Worm (Caenorhabditis elegans): ENCODE results near the gene pho-8.

Gene pho-8

DNA sequence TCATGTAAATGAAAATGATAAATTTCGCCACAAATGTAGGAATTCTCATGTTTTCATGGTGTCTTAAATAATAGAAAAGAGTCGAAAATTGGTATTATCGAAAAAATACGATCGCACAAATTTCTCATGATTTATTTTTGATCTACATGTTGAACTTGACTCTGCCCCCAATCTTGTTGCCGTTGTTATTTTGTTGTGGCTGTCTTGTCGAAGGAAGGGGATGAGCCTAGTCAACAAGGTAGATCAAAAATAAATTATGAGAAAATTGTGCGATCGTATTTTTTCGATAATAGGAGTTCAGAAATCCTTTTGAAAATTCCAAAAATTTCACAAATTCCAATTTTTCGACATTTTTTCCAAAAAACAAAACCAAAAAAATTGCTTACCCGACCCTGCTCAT lies 17.9 kb upstream of the pho-8 start:
- no peak for TF ChIP-seq unc-62 (GFP tag; optimal IDR thresholded peaks at IDR 0.05)

DNA sequence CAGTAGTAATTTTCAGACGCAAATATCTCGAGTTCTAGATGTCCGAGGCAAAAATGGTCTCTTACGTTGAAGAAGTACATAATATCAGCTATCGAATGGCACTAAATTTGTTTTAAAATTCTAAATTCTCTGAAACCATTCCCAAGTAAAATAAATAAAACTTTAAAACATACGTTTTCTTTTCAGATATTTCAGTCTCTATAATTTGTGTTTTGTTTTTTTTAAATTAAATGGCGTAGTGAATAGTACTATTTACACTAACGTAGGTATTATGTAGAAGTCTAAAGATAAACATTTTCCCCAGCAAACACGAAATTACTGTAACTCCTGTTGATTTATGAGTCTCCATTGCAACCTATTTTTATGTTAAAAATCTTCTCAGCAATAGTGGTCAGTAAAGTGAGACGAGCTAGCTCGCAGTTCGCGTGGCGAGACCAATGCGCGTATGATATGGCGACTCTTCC lies 16.1 kb upstream of the pho-8 start:
- no peak for TF ChIP-seq unc-62 (GFP tag; optimal IDR thresholded peaks at IDR 0.05)

DNA sequence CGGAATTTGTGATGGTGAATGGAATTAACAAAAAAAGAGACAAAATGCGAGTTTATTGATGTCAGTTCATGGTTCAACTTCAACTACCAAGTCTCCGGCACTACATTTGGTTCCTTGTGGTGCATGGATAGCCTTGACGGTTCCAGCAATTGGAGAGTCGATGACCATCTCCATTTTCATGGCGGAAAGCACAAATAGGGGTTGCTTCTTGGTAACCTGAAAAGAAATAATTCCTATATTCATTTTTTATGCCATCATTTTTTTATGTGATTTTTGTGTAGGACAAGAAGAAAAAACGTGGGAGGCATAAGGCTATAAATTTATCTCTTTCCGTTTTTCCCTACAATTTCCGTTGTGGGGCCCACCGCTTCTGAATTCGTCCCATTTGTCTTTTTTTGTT lies 15.4 kb upstream of the pho-8 start:
- no peak for TF ChIP-seq unc-62 (GFP tag; optimal IDR thresholded peaks at IDR 0.05)

DNA sequence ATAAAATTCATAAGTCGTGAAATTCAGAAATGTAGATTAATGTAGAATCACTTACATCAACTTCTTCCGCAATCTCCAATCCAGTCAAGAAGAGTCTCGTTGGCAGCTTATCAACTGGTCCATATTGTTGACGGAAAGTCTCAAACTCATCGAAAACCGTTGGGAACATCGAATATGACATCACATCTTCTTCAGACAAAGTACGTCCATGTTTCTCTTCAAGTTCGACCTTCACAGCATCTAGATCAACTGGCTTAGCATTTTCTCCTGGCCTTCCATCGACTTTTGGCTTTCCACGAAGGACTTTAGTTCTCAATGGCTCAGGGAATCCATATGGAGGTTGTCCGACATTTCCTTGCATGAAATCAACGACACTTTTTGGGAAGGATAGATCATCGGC lies 14.6 kb upstream of the pho-8 start:
- no peak for TF ChIP-seq unc-62 (GFP tag; optimal IDR thresholded peaks at IDR 0.05)

- TF ChIP-seq unc-62 (GFP tag; optimal IDR thresholded peaks at IDR 0.05) = no peak
Measured at ce11 chrV:11819451-11819850, 14.0 kb upstream of the pho-8 start.

DNA sequence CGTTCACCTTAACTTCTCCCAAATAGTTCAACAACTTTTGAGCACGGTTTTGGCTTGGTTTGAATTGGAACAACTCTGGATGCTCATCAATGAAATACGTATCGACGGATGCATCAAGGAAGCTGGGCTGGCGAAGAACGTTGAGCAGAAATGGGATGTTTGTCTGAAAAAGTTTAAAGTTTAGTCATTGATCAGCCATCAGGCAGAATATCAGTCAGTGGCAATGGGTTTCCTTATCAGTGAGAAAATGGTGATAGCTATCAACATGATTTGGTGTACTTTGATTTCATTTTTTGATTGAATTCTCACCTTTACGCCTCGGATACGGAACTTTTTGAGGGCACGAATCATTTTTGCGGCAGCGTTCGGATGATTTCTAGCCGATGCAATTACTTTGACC lies 12.9 kb upstream of the pho-8 start:
- no peak for TF ChIP-seq unc-62 (GFP tag; optimal IDR thresholded peaks at IDR 0.05)

DNA sequence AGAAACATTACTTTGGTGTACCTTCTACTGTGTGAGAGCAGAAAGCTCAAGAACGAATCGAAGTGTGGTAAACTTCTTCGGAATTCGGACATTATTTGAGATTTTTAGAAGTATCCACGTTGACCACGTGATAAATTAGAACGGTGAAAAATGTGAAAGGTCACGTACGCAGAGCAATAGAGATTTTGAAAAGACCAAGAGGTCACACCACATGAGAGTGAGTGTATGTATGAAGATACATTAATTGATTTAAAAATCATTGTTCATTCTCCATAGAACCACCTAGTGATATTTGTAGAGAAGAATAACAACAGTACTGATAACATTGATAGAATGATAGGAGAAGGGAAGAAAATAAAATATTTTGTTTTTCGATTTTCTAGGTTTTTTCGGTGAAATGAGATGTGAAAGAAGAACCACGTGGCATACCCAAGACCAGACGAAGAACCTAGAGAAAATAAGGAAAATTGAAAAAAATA lies 10.9 kb upstream of the pho-8 start, which contains the start of gene pyc-1:
Gene pyc-1 (minus strand): TSS at position 69 of the 479 bp plus-strand sequence.
- TF ChIP-seq unc-62 (GFP tag; optimal IDR thresholded peaks at IDR 0.05) = no peak

ce11 chrV:11823978-11824377 lies 9.4 kb upstream of the pho-8 start:
- TF ChIP-seq unc-62 (GFP tag; optimal IDR thresholded peaks at IDR 0.05) = no peak

- TF ChIP-seq unc-62 (GFP tag; optimal IDR thresholded peaks at IDR 0.05) = no peak
Measured at ce11 chrV:11825662-11826061, 7.8 kb upstream of the pho-8 start, which contains the start of gene D2023.4. TSS of gene D2023.4 (minus strand) at chrV:11825762.

- TF ChIP-seq unc-62 (GFP tag; optimal IDR thresholded peaks at IDR 0.05) = no peak
Measured at ce11 chrV:11826967-11827366, 6.5 kb upstream of the pho-8 start, which contains the start of the genes mpst-1 and D2023.6. TSS of gene mpst-1 (minus strand) at chrV:11827067. TSS of gene D2023.6 (plus strand) at chrV:11827354.

ce11 chrV:11829282-11829681 lies 4.1 kb upstream of the pho-8 start, which contains the start of gene col-158:
TSS of gene col-158 (plus strand) at chrV:11829582.
- TF ChIP-seq unc-62 (GFP tag; optimal IDR thresholded peaks at IDR 0.05) = no peak

DNA sequence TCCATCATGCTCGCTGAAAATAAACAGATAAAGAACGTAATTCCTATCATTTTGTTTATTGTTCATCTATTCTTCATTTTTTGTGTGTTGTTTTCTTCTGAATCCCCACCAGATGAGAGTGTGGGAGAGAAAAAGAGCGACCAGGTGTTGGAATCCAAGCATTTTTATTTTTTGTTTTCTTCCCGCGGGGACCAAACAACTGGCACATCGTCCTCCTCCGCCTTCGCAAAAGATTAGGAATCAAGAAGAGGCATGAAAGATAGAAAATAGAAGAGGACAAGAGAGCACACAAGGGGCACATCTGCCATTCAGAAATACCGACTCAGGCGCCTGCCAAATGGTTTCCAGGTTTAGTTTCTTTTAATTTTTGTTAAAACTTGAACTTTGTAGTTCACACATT lies 2.7 kb downstream of the pho-8 start, which contains the start of gene R13H4.2:
Gene R13H4.2 (plus strand): TSS at position 319 of the 400 bp plus-strand sequence.
- TF ChIP-seq unc-62 (GFP tag; optimal IDR thresholded peaks at IDR 0.05) = no peak

DNA sequence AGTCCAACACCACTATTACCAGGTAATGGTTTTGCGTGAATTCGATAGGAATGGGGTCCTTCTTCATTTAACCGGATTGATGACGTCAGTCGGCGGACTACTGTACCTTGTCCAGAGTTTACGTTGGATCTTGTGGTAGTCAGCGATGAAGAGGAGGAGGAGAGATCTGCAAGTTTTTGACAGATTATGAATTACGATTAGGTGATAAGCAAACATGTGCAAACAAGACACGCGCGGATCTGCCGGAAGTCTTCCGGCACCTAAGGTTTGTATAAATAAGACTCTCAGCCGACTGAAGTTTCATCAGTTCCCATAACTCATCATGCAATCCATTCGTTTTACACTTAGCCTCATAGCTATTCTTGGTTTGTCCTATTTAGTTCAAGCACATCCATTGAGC lies 5.8 kb downstream of the pho-8 start, which contains the start of gene idpb-5:
Gene idpb-5 (plus strand): TSS at position 301 of the 400 bp plus-strand sequence.
- no peak for TF ChIP-seq unc-62 (GFP tag; optimal IDR thresholded peaks at IDR 0.05)

DNA sequence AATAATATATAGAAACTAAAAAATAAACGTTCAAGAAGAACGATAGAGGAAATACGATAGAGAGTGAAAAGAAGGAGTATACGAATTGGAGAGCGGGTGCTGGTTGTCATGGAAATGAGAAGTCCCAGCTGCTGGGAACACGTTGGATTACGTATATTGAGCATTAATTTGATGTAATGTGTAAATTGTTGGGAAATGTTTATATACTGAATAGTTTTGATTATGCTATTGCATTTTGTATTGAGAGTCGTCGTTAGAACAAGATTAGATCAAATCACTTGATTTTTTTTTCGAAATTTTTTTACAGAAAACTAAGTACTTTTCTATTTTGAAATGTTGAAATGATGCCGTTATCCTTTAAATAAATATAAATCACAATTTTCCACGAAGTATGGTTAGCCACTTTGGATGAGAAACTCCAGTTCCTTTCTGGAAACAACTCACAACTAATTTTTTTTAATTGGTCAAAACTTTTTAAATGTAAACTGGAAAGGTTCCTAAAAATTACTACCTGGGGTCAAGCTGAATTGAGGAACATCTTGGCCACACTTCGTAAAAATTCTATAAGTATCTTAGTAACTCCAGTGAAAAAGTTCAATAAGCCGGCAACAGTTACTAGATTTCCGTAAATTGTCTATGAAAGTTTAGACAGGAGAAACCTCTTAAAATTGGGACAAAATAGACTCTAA lies 10.4 kb downstream of the pho-8 start, which contains the start of gene nphp-4:
Gene nphp-4 (minus strand): TSS at position 51 of the 689 bp plus-strand sequence.
- no peak for TF ChIP-seq unc-62 (GFP tag; optimal IDR thresholded peaks at IDR 0.05)

DNA sequence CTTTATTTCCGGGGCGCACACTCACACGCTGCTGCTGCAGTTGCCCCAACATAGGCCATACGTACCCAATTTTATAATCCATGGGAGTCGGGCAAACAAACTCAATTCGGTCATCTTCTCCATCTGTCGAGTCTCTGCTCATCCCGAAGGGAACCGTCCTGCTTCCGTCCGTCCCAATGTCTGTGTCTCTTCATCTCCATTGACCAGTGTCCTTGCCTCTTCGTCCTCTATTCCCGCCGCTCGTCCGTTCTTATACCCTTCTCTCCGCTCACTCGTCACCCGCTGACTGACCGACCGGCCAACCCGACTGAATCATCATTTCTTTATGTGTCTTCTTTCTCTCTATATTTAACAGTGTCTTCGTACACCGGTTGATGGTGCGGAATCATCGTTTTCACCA lies 11.4 kb downstream of the pho-8 start:
- TF ChIP-seq unc-62 (GFP tag; optimal IDR thresholded peaks at IDR 0.05) = no peak

- TF ChIP-seq unc-62 (GFP tag; optimal IDR thresholded peaks at IDR 0.05) = no peak
Measured at ce11 chrV:11845492-11845891, 12.1 kb downstream of the pho-8 start, which contains the start of gene hmp-1. TSS of gene hmp-1 (plus strand) at chrV:11845871.

ce11 chrV:11846969-11847368 lies 13.6 kb downstream of the pho-8 start:
- TF ChIP-seq unc-62 (GFP tag; optimal IDR thresholded peaks at IDR 0.05) = no peak
